Fruit fly (Drosophila melanogaster): Measurements from ENCODE around the gene HP4.

HP4 gene

dm6 chr3L:7940558-7941238 is 35.3 kb downstream of the HP4 start:
- peak; percentile 19 for TF ChIP-seq Vsx1 (GFP tag; optimal IDR thresholded peaks at IDR 0.05)
- peak; percentile 1 for TF ChIP-seq lab (GFP tag; optimal IDR thresholded peaks at IDR 0.05)
- TF ChIP-seq mirr (GFP tag; optimal IDR thresholded peaks at IDR 0.05), result peak; percentile 12
- TF ChIP-seq chm (GFP tag; IDR thresholded peaks at IDR 0.05), result no peak
- peak; percentile 100 for TF ChIP-seq exex (tag; optimal IDR thresholded peaks at IDR 0.05)
- TF ChIP-seq gcm2 (GFP tag; optimal IDR thresholded peaks at IDR 0.05), result no peak
- TF ChIP-seq zfh2 (GFP tag; optimal IDR thresholded peaks at IDR 0.05), result no peak
- peak; percentile 67 for TF ChIP-seq grn (GFP tag; optimal IDR thresholded peaks at IDR 0.05)
- TF ChIP-seq Hr78 (GFP tag; optimal IDR thresholded peaks at IDR 0.05), result peak in 1 of 2 experiments; percentile 21
- TF ChIP-seq CG18599 (GFP tag; optimal IDR thresholded peaks at IDR 0.05), result peak; percentile 19
- TF ChIP-seq jigr1 (GFP tag; IDR thresholded peaks at IDR 0.05), result no peak
- peak; percentile 91 for TF ChIP-seq CG34376 (GFP tag; optimal IDR thresholded peaks at IDR 0.05)
- no peak for TF ChIP-seq CG8290 (GFP tag; optimal IDR thresholded peaks at IDR 0.05)
- TF ChIP-seq CG8290 (tag; optimal IDR thresholded peaks at IDR 0.05), result peak in 1 of 2 experiments; percentile 7
- no peak for TF ChIP-seq HLH4C (GFP tag; IDR thresholded peaks at IDR 0.05; ENCODE audit: partially characterized antibody)
- no peak for TF ChIP-seq Hsf (GFP tag; optimal IDR thresholded peaks at IDR 0.05)
- peak; percentile 34 for TF ChIP-seq cwo (GFP tag; optimal IDR thresholded peaks at IDR 0.05)
- TF ChIP-seq CG2678 (tag; optimal IDR thresholded peaks at IDR 0.05), result peak; percentile 4
- TF ChIP-seq sug (tag; optimal IDR thresholded peaks at IDR 0.05), result peak; percentile 81

dm6 chr3L:7938638-7939037 is 37.3 kb downstream of the HP4 start:
- TF ChIP-seq Fer3 (tag; optimal IDR thresholded peaks at IDR 0.05) (no peak), fru (optimal IDR thresholded peaks at IDR 0.05) (no peak), Bdp1 (GFP tag; optimal IDR thresholded peaks at IDR 0.05) (no peak), br (optimal IDR thresholded peaks at IDR 0.05) (no peak), CG4617 (GFP tag; optimal IDR thresholded peaks at IDR 0.05; ENCODE audit: borderline replicate concordance) (no peak), CG15601 (tag; optimal IDR thresholded peaks at IDR 0.05) (no peak), toy (GFP tag; IDR thresholded peaks at IDR 0.05) (no peak), Gsc (GFP tag; IDR thresholded peaks at IDR 0.05) (no peak), Opbp (GFP tag; IDR thresholded peaks at IDR 0.05; ENCODE audit: partially characterized antibody) (no peak), peb (GFP tag; IDR thresholded peaks at IDR 0.05) (no peak), CG9437 (GFP tag; optimal IDR thresholded peaks at IDR 0.05) (no peak), CG1602 (GFP tag; optimal IDR thresholded peaks at IDR 0.05) (no peak), esg (GFP tag; conservative IDR thresholded peaks at IDR 0.05) (no peak), CG6254 (GFP tag; optimal IDR thresholded peaks at IDR 0.05) (peak; percentile 21), Doc2 (GFP tag; IDR thresholded peaks at IDR 0.05) (no peak), nerfin-1 (tag; optimal IDR thresholded peaks at IDR 0.05) (no peak), D (optimal IDR thresholded peaks at IDR 0.05) (no peak), D (GFP tag; optimal IDR thresholded peaks at IDR 0.05) (no peak), chm (GFP tag; IDR thresholded peaks at IDR 0.05) (0 out of 2 replicates have a peak, but pooled peaks have one; percentile 59), CG4854 (GFP tag; optimal IDR thresholded peaks at IDR 0.05) (no peak), Aef1 (GFP tag; IDR thresholded peaks at IDR 0.05) (no peak), Oli (tag; optimal IDR thresholded peaks at IDR 0.05) (no peak), Hr78 (GFP tag; optimal IDR thresholded peaks at IDR 0.05) (peak in 1 of 2 experiments; percentile 24), fd64A (GFP tag; optimal IDR thresholded peaks at IDR 0.05) (no peak), Scr (GFP tag; IDR thresholded peaks at IDR 0.05; ENCODE audit: partially characterized antibody) (no peak), amos (GFP tag; IDR thresholded peaks at IDR 0.05; ENCODE audit: partially characterized antibody) (no peak), grau (tag; optimal IDR thresholded peaks at IDR 0.05) (no peak), tll (GFP tag; optimal IDR thresholded peaks at IDR 0.05) (no peak), CG6854 (GFP tag; optimal IDR thresholded peaks at IDR 0.05) (no peak), org-1 (GFP tag; optimal IDR thresholded peaks at IDR 0.05) (no peak), CG9215 (GFP tag; IDR thresholded peaks at IDR 0.05) (no peak), CG12236 (GFP tag; optimal IDR thresholded peaks at IDR 0.05) (no peak), pita (GFP tag; optimal IDR thresholded peaks at IDR 0.05) (no peak)

Measured in whole organism, embryonic.